Fruit fly (Drosophila melanogaster): ENCODE measurements around the gene CG33642.

DNA sequence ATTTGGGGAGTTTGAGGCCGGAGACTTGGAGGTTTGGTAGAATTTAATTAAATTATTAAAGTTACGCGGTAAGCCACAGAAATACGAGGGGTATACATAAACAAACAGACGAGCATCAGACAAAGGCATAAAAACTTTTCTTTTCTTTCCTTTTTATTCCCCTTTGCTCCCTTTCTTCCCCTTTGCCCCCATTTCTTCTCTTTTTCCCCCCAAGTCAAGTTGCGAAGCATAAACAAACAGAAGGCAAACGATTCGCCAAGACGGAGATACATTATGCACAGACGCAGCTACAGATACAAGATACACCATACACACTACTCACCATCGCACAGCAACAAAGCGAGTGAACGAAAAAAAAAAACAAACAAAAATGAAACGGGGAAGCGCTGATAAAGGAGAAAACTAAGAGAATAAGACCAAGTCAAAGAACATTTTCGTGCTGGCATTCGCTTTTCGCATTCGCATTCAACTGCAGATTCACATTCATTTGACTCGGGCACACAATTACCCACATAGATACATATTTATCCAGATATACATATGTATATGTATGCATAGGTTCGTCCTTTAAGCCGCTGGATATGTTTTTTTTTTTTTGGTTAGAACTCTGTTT lies 24.9 kb downstream of the CG33642 start:
- TF ChIP-seq Myc (optimal IDR thresholded peaks at IDR 0.05) (no peak), psq (optimal IDR thresholded peaks at IDR 0.05) (no peak), Sin3A (optimal IDR thresholded peaks at IDR 0.05) (no peak)
